Worm (Caenorhabditis elegans) whole organism, L4 larva: ENCODE data around the gene sulp-2.
A peak's percentile ranks its signal among the peaks of the same experiment; 100 is the strongest.

Experiments used
- D1046.2 ChIP-seq: fragments of 200-800 bp; sonication (Bioruptor generic); IDR thresholded peaks from 2 replicates; pipeline ENCODE4 v1.3.6; 2022; ENCODE audit warnings: missing genetic modification characterization, missing compliant biosample characterization
- F10B5.3 ChIP-seq: sonication (generic microtip); optimal IDR thresholded peaks from 2 replicates; lab custom pipeline; 2016; ENCODE audit warnings: mild to moderate bottlenecking, missing genetic modification characterization, missing compliant biosample characterization
- F49E8.2 ChIP-seq: sonication (generic microtip); optimal IDR thresholded peaks from 2 replicates; lab custom pipeline; 2016; ENCODE audit warnings: missing compliant biosample characterization, mild to moderate bottlenecking, missing genetic modification characterization, borderline replicate concordance
- T20F7.1 ChIP-seq: fragments of 200-800 bp; sonication (Bioruptor generic); optimal IDR thresholded peaks from 2 replicates; lab custom pipeline; 2018; ENCODE audit warnings: mild to moderate bottlenecking, missing genetic modification characterization, missing compliant biosample characterization
- T26A8.4 ChIP-seq: fragments of 200-800 bp; sonication (Bioruptor generic); IDR thresholded peaks from 2 replicates; pipeline ENCODE4 v1.3.6; 2022; ENCODE audit warnings: missing genetic modification characterization, missing compliant biosample characterization
- Y105C5A.15 ChIP-seq: fragments of 200-800 bp; sonication (Bioruptor generic); IDR thresholded peaks from 2 replicates; pipeline ENCODE4 v1.3.6; 2022; ENCODE audit warnings: missing genetic modification characterization, missing compliant biosample characterization
- Y48G9A.11 ChIP-seq: fragments of 200-800 bp; sonication (Bioruptor generic); IDR thresholded peaks from 2 replicates; pipeline ENCODE4 v1.3.6; 2022; ENCODE audit warnings: missing genetic modification reagents, missing genetic modification characterization, missing compliant biosample characterization
- Y5F2A.4 ChIP-seq: fragments of 200-800 bp; sonication (Bioruptor generic); optimal IDR thresholded peaks from 2 replicates; lab custom pipeline; 2018; ENCODE audit warnings: mild to moderate bottlenecking, missing genetic modification characterization, missing compliant biosample characterization
- Y75B8A.6 ChIP-seq: fragments of 200-800 bp; sonication (Bioruptor generic); IDR thresholded peaks from 2 replicates; pipeline ENCODE4 v1.3.6; 2022; ENCODE audit warnings: missing genetic modification reagents, missing genetic modification characterization, missing compliant biosample characterization
- aha-1 ChIP-seq: fragments of 150-350 bp; peaks from one replicate; lab custom pipeline; 2014; ENCODE audit warnings: missing biosample characterization, missing genetic modification characterization
- attf-4 ChIP-seq: sonication (generic microtip); optimal IDR thresholded peaks from 3 replicates; lab custom pipeline; 2017; ENCODE audit warnings: missing biosample characterization, missing genetic modification characterization
- ceh-28 ChIP-seq: fragments of 150-350 bp; optimal IDR thresholded peaks from 2 replicates; lab custom pipeline; 2014; ENCODE audit warnings: missing biosample characterization, missing genetic modification reagents, missing genetic modification characterization
- ceh-32 ChIP-seq: sonication (generic microtip); optimal IDR thresholded peaks from 2 replicates; lab custom pipeline; 2016; ENCODE audit warnings: mild to moderate bottlenecking, missing genetic modification characterization, missing compliant biosample characterization; ENCODE audit not compliant: poor library complexity
- ceh-44 ChIP-seq: fragments of 200-800 bp; sonication (Bioruptor generic); IDR thresholded peaks from 2 replicates; pipeline ENCODE4 v1.3.6; 2022; ENCODE audit warnings: missing genetic modification reagents, missing genetic modification characterization, missing compliant biosample characterization
- ceh-62 ChIP-seq: sonication (generic microtip); optimal IDR thresholded peaks from 2 replicates; lab custom pipeline; 2017; ENCODE audit warnings: missing biosample characterization, missing genetic modification characterization
- dmd-8 ChIP-seq: fragments of 200-800 bp; sonication (Bioruptor generic); IDR thresholded peaks from 2 replicates; pipeline ENCODE4 v1.3.6; 2022; ENCODE audit warnings: missing genetic modification characterization, missing compliant biosample characterization
- duxl-1 ChIP-seq: sonication (generic microtip); optimal IDR thresholded peaks from 2 replicates; lab custom pipeline; 2016; ENCODE audit warnings: mild to moderate bottlenecking, missing genetic modification characterization, moderate library complexity, missing compliant biosample characterization; ENCODE audit not compliant: poor library complexity
- egl-43 ChIP-seq: fragments of 200-800 bp; sonication (Bioruptor generic); IDR thresholded peaks from 2 replicates; pipeline ENCODE4 v1.3.6; 2022; ENCODE audit warnings: missing genetic modification reagents, missing genetic modification characterization, missing compliant biosample characterization
- gei-8 ChIP-seq: fragments of 200-800 bp; sonication (Bioruptor generic); optimal IDR thresholded peaks from 2 replicates; lab custom pipeline; 2018; ENCODE audit warnings: mild to moderate bottlenecking, missing genetic modification characterization, missing compliant biosample characterization
- hlh-30 ChIP-seq: sonication (generic microtip); optimal IDR thresholded peaks from 2 replicates; lab custom pipeline; 2017; ENCODE audit warnings: antibody characterized with exemption, mild to moderate bottlenecking, missing genetic modification characterization, missing compliant biosample characterization; ENCODE audit not compliant: insufficient read depth
- hmg-1.1 ChIP-seq: fragments of 200-800 bp; sonication (Bioruptor generic); IDR thresholded peaks from 2 replicates; pipeline ENCODE4 v1.3.6; 2022; ENCODE audit warnings: missing genetic modification reagents, missing genetic modification characterization, missing compliant biosample characterization
- lsy-2 ChIP-seq, 2 experiments: fragments of 150-350 bp in 1 of 2; sonication (generic microtip) in 1 of 2; optimal IDR thresholded peaks; 2 replicates each; lab custom pipeline; 2014 to 2017; ENCODE audit warnings: missing biosample characterization in 2 of 2, missing genetic modification characterization in 2 of 2
- madf-9 ChIP-seq: fragments of 200-800 bp; sonication (Bioruptor generic); conservative IDR thresholded peaks from 2 replicates; pipeline ENCODE4 v1.3.6; 2022; ENCODE audit warnings: missing genetic modification reagents, missing genetic modification characterization, missing compliant biosample characterization
- mdl-1 ChIP-seq, 2 experiments: fragments of 150-350 bp in 1 of 2; sonication (generic microtip) in 1 of 2; optimal IDR thresholded peaks; 2 replicates each; lab custom pipeline; 2014 to 2017; ENCODE audit warnings: missing biosample characterization in 2 of 2, missing genetic modification characterization in 2 of 2
- mdt-29 ChIP-seq: fragments of 200-800 bp; sonication (Bioruptor generic); IDR thresholded peaks from 2 replicates; pipeline ENCODE4 v1.3.6; 2022; ENCODE audit warnings: missing genetic modification reagents, missing genetic modification characterization, missing compliant biosample characterization
- nhr-237 ChIP-seq: sonication (generic microtip); optimal IDR thresholded peaks from 2 replicates; lab custom pipeline; 2017; ENCODE audit warnings: missing biosample characterization, missing genetic modification characterization
- nhr-48 ChIP-seq: sonication (generic microtip); optimal IDR thresholded peaks from 2 replicates; lab custom pipeline; 2016; ENCODE audit warnings: mild to moderate bottlenecking, missing genetic modification characterization, missing compliant biosample characterization
- pha-4 ChIP-seq, 2 experiments: fragments of 150-350 bp in 1 of 2; fragments of 200-800 bp in 1 of 2; sonication (Bioruptor generic) in 1 of 2; IDR thresholded peaks in 1 of 2; optimal IDR thresholded peaks in 1 of 2; 2 replicates each; pipeline versions ENCODE4 v1.3.6 to Lab custom; 2014 to 2022; ENCODE audit warnings: missing genetic modification characterization in 2 of 2, missing genetic modification reagents in 2 of 2, missing biosample characterization in 1 of 2, missing compliant biosample characterization in 1 of 2
- php-3 ChIP-seq: fragments of 200-800 bp; sonication (Bioruptor generic); IDR thresholded peaks from 2 replicates; pipeline ENCODE4 v1.3.6; 2022; ENCODE audit warnings: missing genetic modification reagents, missing genetic modification characterization, missing compliant biosample characterization
- sdz-12 ChIP-seq: fragments of 200-800 bp; sonication (Bioruptor generic); optimal IDR thresholded peaks from 2 replicates; lab custom pipeline; 2018; ENCODE audit warnings: mild to moderate bottlenecking, missing genetic modification characterization, missing compliant biosample characterization
- set-16 ChIP-seq: fragments of 200-800 bp; sonication (Bioruptor generic); IDR thresholded peaks from 2 replicates; pipeline ENCODE4 v1.3.6; 2022; ENCODE audit warnings: missing genetic modification reagents, missing genetic modification characterization, missing compliant biosample characterization
- tag-97 ChIP-seq: fragments of 200-800 bp; sonication (Bioruptor generic); IDR thresholded peaks from 2 replicates; pipeline ENCODE4 v1.3.6; 2022; ENCODE audit warnings: missing genetic modification characterization, missing compliant biosample characterization
- unc-62 ChIP-seq, 3 experiments: fragments of 150-350 bp in 1 of 3; sonication (generic microtip); optimal IDR thresholded peaks in 2 of 3; peaks in 1 of 3; 1 replicate in 1 of 3; 2 replicates in 2 of 3; lab custom pipeline; 2014 to 2017; ENCODE audit warnings: missing biosample characterization in 3 of 3, missing genetic modification characterization in 3 of 3, missing genetic modification reagents in 3 of 3, missing genotype in 1 of 3
- zfp-2 ChIP-seq: sonication (generic microtip); optimal IDR thresholded peaks from 2 replicates; lab custom pipeline; 2016; ENCODE audit warnings: mild to moderate bottlenecking, missing genetic modification characterization, missing compliant biosample characterization
- zfp-3 ChIP-seq: fragments of 200-800 bp; sonication (Bioruptor generic); conservative IDR thresholded peaks from 2 replicates; pipeline ENCODE4 v1.3.6; 2022; ENCODE audit warnings: missing genetic modification reagents, missing genetic modification characterization, missing compliant biosample characterization
- zip-11 ChIP-seq: fragments of 200-800 bp; sonication (Bioruptor generic); IDR thresholded peaks from 2 replicates; pipeline ENCODE4 v1.3.6; 2022; ENCODE audit warnings: missing genetic modification characterization, missing compliant biosample characterization

sulp-2 gene

ce11 chrX:5572638-5573037, 26.5 kb downstream of the sulp-2 start:
- TF ChIP-seq pha-4 (GFP tag; IDR thresholded peaks at IDR 0.05; lab: Robert Waterston, UW) (no peak), pha-4 (tag; optimal IDR thresholded peaks at IDR 0.05; lab: Kevin White, UChicago) (no peak), set-16 (GFP tag; lab: Robert Waterston, UW) (peak; percentile 66), madf-9 (GFP tag; lab: Robert Waterston, UW) (no peak), Y48G9A.11 (GFP tag; lab: Robert Waterston, UW) (0 out of 2 replicates have a peak, but pooled peaks have one; percentile 7), F10B5.3 (tag; lab: Kevin White, UChicago) (no peak), zfp-2 (no peak), mdt-29 (GFP tag; lab: Robert Waterston, UW) (no peak), Y5F2A.4 (GFP tag; lab: Kevin White, UChicago) (no peak), duxl-1 (no peak), T20F7.1 (no peak), D1046.2 (GFP tag; lab: Robert Waterston, UW) (no peak), ceh-28 (tag; lab: Kevin White, UChicago) (no peak), ceh-44 (no peak), zfp-3 (GFP tag; lab: Robert Waterston, UW) (no peak)

- TF ChIP-seq zip-11 (GFP tag; lab: Robert Waterston, UW) (no peak), tag-97 (GFP tag; lab: Robert Waterston, UW) (no peak), lsy-2 (tag; optimal IDR thresholded peaks at IDR 0.05; lab: Kevin White, UChicago) (no peak), ceh-32 (tag; lab: Kevin White, UChicago) (no peak)
Measured at ce11 chrX:5567454-5567853, 31.7 kb downstream of the sulp-2 start, which contains the start of gene mec-2. Gene mec-2, plus strand, starts transcription at chrX:5567754.

- TF ChIP-seq attf-4 (tag; lab: Kevin White, UChicago), result no peak
- no peak for TF ChIP-seq sdz-12 (GFP tag; lab: Kevin White, UChicago)
- no peak for TF ChIP-seq Y105C5A.15 (GFP tag; lab: Robert Waterston, UW)
- TF ChIP-seq gei-8, result no peak
- TF ChIP-seq nhr-48 (tag; lab: Kevin White, UChicago), result no peak
- no peak for TF ChIP-seq hmg-1.1
- no peak for TF ChIP-seq nhr-237 (tag; lab: Kevin White, UChicago)
- TF ChIP-seq aha-1, result no peak
- no peak for TF ChIP-seq Y75B8A.6
- TF ChIP-seq set-16 (GFP tag; lab: Robert Waterston, UW), result no peak
Measured at ce11 chrX:5565478-5565877, 33.7 kb downstream of the sulp-2 start.

ce11 chrX:5557966-5558365, 41.2 kb downstream of the sulp-2 start, which contains the start of gene C38C5.1:
Gene C38C5.1, plus strand, starts transcription at chrX:5558055.
- TF ChIP-seq mdl-1 (tag; optimal IDR thresholded peaks at IDR 0.05; lab: Kevin White, UChicago) (no peak), hlh-30 (tag; lab: Kevin White, UChicago) (no peak), aha-1 (peak; percentile 30), unc-62 (GFP tag; optimal IDR thresholded peaks at IDR 0.05 in 1 of 2; lab: Kevin White, UChicago) (peak in 1 of 2 experiments; percentile 95), unc-62 (tag; optimal IDR thresholded peaks at IDR 0.05; lab: Kevin White, UChicago) (no peak)

- TF ChIP-seq egl-43 (no peak), F49E8.2 (tag; lab: Kevin White, UChicago) (no peak), dmd-8 (GFP tag; lab: Robert Waterston, UW) (no peak), ceh-62 (tag; lab: Kevin White, UChicago) (no peak), aha-1 (peak; percentile 91), T26A8.4 (no peak), php-3 (GFP tag; lab: Robert Waterston, UW) (no peak)
Measured at ce11 chrX:5555055-5555629, 44.0 kb downstream of the sulp-2 start.
